Worm (Caenorhabditis elegans): ENCODE data around the gene gcy-22.

DNA sequence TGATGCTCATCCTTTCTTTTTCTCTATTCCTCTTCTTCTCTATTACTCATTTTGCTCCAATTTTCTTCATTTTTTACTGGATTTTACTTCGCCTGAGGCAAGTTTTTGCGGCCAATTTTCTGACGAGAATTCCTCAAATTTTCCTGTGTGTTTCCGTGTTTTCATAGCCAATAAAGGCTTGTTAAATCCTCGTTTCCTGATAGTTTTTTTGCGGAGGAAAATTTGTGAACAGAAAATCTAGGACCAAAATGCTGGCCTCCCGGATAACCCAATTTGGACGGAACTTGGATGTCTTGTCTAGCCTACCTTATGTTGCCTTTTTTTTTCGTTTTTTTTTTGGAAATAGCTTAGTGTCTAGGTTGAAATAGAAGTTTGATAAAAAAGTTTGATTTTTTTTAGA, 11.2 kb downstream of the gcy-22 start:
- TF ChIP-seq lsy-2 (tag; optimal IDR thresholded peaks at IDR 0.05) (no peak), nhr-237 (tag; optimal IDR thresholded peaks at IDR 0.05) (no peak), nhr-19 (GFP tag; conservative IDR thresholded peaks at IDR 0.05) (no peak)
